Fruit fly (Drosophila melanogaster): Measurements from ENCODE around the gene Larp4B.

DNA sequence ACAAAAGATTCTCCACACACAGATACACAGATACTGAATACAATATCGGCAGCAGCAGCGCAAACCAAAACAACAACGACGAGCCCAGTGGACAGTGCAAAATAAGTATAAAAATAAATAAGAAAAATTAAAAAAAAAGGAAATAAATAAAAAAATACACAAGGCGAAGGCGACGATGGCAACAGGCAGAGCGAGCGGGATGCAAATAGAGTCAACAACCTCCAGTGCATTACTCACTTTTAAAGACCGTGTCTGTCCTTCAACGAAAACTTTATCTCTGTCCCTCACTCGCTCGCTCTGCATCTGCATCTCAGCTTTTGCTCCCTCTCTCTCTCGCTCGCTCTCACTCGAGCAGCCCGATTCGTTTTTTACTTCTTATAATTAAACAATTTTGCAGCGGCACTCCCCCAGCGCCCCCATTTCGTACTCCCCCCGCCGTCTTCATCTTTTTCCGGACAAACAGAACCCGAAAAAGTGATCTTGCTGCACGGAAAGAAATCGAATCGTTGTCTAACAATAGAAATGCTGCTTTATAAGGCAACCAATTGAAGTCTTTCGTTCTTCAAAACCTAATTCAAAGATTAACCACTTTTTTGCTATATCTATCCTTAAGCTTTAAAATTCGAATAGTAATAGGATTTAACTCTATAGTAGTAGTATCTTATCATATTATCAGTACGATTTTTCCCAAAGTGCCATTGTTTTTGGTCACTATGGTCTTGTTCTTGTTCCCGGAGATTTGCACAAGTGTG, 21.9 kb downstream of the Larp4B start:
- TF ChIP-seq EcR (GFP tag; optimal IDR thresholded peaks at IDR 0.05): peak; percentile 100
- TF ChIP-seq CG8301 (tag; optimal IDR thresholded peaks at IDR 0.05): peak; percentile 87
- peak; percentile 99 for TF ChIP-seq CG12605 (GFP tag; IDR thresholded peaks at IDR 0.05)
- TF ChIP-seq CG14655 (GFP tag; optimal IDR thresholded peaks at IDR 0.05): peak; percentile 96
- TF ChIP-seq CG9948 (tag; optimal IDR thresholded peaks at IDR 0.05): peak; percentile 96
- peak; percentile 97 for TF ChIP-seq D1 (tag; optimal IDR thresholded peaks at IDR 0.05)
- 0 out of 2 replicates have a peak, but pooled peaks have one; percentile 27 for TF ChIP-seq CG10348 (GFP tag; IDR thresholded peaks at IDR 0.05)
- peak; percentile 94 for TF ChIP-seq Ets98B (GFP tag; IDR thresholded peaks at IDR 0.05)
- TF ChIP-seq rn (GFP tag; IDR thresholded peaks at IDR 0.05): peak; percentile 91
- peak; percentile 92 for TF ChIP-seq CG32121 (GFP tag; IDR thresholded peaks at IDR 0.05)
- TF ChIP-seq Pif1A (GFP tag; optimal IDR thresholded peaks at IDR 0.05): peak; percentile 99
- TF ChIP-seq Pif1B (GFP tag; optimal IDR thresholded peaks at IDR 0.05): peak; percentile 99
- peak; percentile 99 for TF ChIP-seq CG15710 (tag; optimal IDR thresholded peaks at IDR 0.05)
- TF ChIP-seq CG8159 (tag; optimal IDR thresholded peaks at IDR 0.05): peak; percentile 99
